Fruit fly (Drosophila melanogaster) Kc167 (cell line): ENCODE data around the gene e.

ENCODE experiments used
- Myc ChIP-seq: fragments of >200 bp; optimal IDR thresholded peaks from 2 replicates; lab custom pipeline; 2017; ENCODE audit warnings: missing external identifiers
- Sin3A ChIP-seq: fragments of >200 bp; optimal IDR thresholded peaks from 2 replicates; lab custom pipeline; 2018; ENCODE audit warnings: missing external identifiers
- h ChIP-seq: fragments of >200 bp; optimal IDR thresholded peaks from 3 replicates; lab custom pipeline; 2018; ENCODE audit warnings: missing external identifiers
- insv ChIP-seq: fragments of >200 bp; optimal IDR thresholded peaks from 3 replicates; lab custom pipeline; 2018; ENCODE audit warnings: missing external identifiers
- psq ChIP-seq: fragments of >200 bp; optimal IDR thresholded peaks from 2 replicates; lab custom pipeline; 2017; ENCODE audit warnings: missing external identifiers
- ttk ChIP-seq: sonication (Bioruptor generic); optimal IDR thresholded peaks from 2 replicates; lab custom pipeline; 2017; ENCODE audit warnings: missing external identifiers

Gene e

DNA sequence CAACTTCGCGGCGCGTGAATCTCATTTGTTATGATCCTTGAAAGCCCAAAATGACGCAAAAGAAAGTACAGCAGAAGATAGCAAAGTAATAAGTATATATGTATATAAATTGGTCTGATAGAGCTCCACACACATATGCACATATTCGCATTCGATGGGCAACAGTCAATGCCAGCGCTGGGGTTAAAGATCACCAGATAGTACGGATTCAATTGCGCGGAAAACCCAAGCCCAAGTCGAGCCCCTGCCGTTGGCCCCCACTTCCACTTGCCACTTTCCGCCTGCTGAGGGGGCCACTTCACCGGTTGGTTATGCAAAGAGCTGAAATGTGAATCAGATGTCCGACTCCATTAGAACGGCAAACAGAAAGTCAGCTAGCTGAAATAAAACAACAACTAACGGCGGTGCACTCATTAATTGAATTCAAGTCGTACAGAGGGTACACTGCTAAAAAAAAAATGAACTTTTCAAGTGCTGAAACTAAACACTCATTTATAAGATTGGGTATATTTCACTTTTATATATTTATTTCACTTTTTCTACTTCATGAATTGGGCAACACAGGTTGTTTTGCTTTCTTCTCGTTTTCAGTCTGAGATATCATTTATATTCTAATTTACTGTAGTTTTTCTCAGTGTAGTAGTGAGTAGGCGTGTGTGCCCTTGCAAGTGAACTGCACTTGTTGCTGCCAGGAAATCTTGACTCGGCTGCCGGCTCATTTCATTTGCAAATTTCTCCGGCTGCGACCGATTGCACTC, 41.6 kb downstream of the e start:
- TF ChIP-seq Sin3A (lab: Kevin White, UChicago) (no peak), ttk (lab: Kevin White, UChicago) (no peak), insv (lab: Kevin White, UChicago) (no peak), h (lab: Kevin White, UChicago) (no peak), Myc (lab: Kevin White, UChicago) (no peak), psq (lab: Kevin White, UChicago) (no peak)

DNA sequence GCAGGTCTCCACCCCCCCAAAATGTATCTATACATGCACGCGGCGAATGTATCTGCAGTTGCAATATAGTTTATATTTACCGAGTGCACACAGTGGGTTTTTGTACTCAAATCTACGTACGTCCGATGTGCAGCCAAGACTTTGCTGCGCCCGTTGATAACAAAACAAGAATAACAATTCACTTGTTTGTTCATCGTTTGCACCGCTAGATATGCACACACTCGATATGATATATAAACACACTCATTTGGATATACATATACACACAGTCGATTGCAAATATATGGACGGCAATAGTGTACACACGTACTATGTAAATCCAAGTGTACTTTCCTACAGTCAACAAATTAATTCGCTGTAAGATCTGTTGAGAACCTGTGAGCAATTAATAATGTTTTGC, 43.2 kb downstream of the e start:
- TF ChIP-seq insv (lab: Kevin White, UChicago), result no peak

DNA sequence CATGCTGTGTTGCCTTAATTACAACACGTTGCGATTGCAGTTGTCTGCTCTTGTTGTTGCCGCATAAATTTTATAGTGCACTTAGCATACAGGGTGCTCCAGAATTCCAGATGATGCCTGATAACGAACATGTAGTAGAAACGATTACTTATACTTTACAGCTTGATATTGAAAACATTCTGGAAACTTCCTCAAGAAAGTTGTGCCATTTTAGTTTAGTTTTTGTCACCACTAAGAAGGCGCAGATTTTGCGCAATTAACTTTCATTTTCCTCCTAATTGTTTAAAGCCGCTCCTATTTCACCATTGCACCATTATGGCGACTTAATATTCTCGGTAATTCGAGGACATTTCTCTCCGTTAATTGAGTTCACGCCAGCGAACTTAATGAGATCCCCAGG, 44.7 kb downstream of the e start:
- TF ChIP-seq Myc (lab: Kevin White, UChicago) (no peak), h (lab: Kevin White, UChicago) (no peak), insv (lab: Kevin White, UChicago) (no peak), psq (lab: Kevin White, UChicago) (no peak), ttk (lab: Kevin White, UChicago) (no peak), Sin3A (lab: Kevin White, UChicago) (no peak)

DNA sequence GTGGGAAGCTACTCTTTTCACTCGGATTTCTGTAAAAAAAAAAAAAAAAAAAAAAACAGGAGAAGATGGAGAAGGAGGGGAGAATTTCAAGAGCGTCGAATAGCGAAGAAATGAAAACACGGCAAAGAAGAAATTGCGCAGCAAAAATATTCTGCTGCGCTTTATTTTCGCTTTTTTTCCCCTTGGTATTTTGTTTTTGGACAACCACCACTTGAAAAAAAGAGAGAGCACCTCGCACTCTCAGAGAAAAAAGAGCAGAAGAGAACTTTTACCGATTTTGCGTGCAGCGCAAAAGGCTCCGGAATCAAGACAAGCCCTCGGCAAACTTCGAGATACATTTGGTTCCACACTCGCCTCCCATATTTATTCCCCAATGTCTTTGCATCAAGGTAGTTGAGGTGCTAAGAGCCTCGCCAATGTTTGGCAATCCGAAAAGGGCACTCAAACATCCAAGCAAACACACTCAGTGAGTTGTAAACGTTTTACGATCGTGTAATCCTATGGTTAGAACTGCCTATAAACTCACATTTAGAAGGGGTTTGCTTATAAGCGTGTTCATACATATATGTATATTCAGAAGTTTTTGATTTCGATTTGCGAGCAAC, 46.1 kb downstream of the e start:
- TF ChIP-seq Sin3A (lab: Kevin White, UChicago) (no peak), psq (lab: Kevin White, UChicago) (no peak), ttk (lab: Kevin White, UChicago) (no peak), Myc (lab: Kevin White, UChicago) (no peak), h (lab: Kevin White, UChicago) (no peak), insv (lab: Kevin White, UChicago) (no peak)

DNA sequence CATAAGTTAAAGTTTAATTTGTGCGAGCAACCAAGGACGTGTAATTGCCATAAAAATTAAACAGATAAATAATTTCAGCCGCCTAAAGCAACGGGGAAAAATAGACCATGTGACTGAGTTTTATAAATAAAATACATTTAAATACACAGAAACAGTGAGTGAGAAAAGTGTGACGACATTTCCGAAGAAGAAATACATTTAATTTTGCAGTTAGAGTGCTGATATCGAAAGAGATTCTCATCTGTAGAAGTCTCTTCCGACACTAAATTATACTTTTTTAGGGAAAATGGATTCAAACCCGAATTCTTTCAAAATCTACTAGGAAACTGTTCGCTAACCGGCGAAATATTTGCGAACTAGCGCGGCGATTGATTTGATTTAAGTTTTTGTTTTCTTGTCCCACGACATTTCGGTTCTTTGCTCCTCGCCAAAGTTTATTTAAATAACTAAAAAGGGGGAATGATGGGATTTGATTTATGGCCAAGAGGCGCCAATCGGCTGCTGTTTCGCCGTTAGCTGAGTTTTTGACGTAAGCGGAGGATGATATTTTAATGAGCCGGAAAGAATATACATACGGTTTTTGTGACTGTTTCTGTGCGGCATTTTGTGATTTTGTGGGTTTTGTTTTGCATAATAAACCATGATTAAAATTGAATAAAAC, 47.3 kb downstream of the e start:
- no peak for TF ChIP-seq insv (lab: Kevin White, UChicago)
- no peak for TF ChIP-seq psq (lab: Kevin White, UChicago)
- no peak for TF ChIP-seq Sin3A (lab: Kevin White, UChicago)
- TF ChIP-seq ttk (lab: Kevin White, UChicago), result no peak
- no peak for TF ChIP-seq h (lab: Kevin White, UChicago)
- TF ChIP-seq Myc (lab: Kevin White, UChicago), result no peak

DNA sequence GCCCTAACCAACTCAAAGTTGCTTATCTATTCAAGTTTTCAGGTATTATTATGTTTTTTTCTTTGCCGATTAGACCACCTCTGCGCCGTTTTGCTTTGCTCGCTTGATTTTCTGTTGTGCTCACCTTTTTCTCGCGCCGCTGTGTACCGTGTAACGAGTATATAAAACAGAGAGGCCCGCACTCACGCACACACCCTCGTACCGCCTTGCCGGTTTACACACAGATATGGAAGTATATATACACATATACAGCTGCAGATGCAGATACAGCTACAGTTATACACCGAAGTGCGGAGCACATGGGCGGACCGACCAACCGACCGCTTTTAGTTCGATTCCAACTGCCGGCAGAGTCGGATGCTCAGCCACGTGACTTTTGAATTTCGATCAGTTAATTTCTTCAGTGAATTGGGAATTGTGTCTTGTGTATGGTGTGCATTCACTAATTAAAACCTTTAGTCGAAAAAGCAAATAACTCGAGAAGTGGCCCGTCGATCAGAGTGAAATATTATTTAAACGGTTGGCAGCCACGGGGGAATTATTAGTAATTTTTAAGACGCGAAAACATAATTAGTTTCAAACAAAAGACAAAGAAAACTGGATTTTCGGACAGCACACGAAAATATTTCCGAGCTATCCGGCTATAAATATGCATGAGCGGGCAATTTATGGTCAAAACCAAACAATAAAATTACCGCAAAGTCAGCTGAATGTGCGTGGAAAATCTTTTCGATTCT, 48.3 kb downstream of the e start:
- TF ChIP-seq insv (lab: Kevin White, UChicago), result no peak
- TF ChIP-seq Myc (lab: Kevin White, UChicago), result no peak
- TF ChIP-seq psq (lab: Kevin White, UChicago), result no peak
- TF ChIP-seq h (lab: Kevin White, UChicago), result no peak
- TF ChIP-seq Sin3A (lab: Kevin White, UChicago), result no peak
- no peak for TF ChIP-seq ttk (lab: Kevin White, UChicago)

DNA sequence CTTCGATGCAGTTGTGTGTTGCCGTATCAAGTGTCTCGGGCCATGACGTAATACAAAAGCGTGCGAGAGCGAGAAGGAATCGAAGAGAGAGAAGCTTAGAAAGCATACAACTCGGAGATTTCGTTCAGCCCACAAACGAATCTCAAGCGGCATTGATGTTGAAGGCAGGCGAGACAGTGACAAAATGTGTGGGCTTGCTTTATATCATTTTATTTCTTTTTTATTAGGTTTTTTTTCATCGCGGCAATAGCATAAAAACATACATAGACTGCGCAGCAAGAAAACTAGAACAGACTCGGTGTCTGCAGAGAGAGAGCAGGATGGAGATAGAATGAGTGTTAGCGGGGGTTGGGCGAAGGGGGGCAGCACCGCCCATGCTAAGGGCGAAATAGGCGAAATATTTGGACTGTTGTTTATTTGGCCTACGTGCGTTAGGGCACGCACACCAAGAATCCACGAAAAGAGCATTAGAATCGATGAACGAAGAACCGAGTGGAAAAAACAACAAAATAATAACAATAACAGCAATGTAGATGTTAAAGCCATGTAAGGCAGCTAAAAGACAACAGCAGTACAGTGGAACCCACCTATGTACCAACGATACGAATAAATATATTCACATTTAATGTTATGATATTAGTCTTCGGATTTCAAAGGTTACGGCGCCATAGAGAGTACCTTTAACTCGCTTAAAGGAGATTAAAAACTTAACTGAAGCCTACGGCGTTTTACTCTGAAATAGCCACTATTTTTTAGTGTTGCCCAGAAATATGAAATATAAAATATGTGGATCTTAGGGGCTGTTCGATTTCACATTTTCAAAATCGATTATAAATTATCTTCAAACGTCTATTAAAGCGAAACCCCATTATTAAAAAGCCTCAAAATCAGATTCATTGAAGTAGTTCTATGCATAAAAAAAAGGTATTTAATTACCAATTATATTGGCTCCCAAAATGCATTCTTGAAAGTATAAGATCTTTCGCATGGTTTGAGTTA, 49.3 kb downstream of the e start:
- TF ChIP-seq Sin3A (lab: Kevin White, UChicago) (no peak), h (lab: Kevin White, UChicago) (no peak), ttk (lab: Kevin White, UChicago) (no peak), psq (lab: Kevin White, UChicago) (no peak), insv (lab: Kevin White, UChicago) (no peak), Myc (lab: Kevin White, UChicago) (no peak)

DNA sequence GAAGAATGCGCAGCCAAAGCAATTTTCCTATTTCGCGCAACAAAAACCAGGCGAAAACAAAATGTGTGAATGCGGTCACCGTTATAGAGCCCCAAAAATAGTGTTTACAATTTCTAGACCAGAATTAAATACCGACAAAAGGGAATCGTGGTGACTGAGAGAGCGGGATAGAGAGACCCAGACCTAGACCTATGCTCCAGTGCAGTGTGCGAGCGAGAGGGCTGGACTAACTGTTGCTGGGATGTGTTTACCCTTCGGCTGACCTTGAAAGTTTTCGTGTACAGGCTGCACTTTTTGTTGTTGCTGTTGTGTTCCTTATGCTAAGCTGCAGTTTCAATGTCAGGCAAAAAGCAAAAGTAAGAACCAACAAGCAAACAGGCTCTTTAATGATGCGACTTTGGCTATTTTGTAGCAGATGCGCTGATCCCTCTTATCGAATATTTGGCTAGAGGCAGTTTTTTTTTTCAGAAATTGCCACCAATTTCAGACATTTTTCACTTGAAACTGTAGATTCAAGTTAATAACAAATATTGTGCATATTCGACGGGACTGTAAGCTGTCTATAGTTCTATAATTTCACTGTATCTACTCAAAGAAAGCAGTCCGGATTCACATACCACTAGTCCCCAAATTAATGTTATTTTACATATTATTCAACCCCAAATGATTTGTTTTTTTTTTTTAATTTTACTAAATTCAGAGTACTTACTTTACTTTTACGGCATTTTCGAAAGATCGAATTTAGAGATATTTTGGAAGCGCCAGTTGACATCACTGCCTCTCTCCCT, 50.2 kb downstream of the e start:
- TF ChIP-seq Sin3A (lab: Kevin White, UChicago) (no peak), insv (lab: Kevin White, UChicago) (no peak), psq (lab: Kevin White, UChicago) (no peak), h (lab: Kevin White, UChicago) (no peak), Myc (lab: Kevin White, UChicago) (no peak), ttk (lab: Kevin White, UChicago) (no peak)

DNA sequence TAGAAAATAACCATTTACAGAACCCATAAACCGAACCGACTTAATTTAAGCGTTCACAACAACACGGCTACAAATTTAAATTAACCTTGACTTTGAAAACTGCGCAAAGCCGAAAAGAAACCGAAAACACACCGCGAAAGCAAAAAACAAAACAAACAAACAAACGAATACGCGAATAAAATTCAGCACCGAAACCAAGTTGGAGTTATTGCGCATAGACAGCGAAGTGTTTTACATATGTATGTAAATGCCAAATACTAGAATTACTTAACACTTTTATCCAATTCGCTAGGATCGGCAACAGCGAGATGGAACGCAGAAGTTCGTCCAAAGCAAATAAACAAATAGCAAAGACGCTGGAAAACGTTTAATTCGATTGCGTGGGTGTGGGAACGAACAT, 51.3 kb downstream of the e start:
- TF ChIP-seq psq (lab: Kevin White, UChicago) (no peak), Sin3A (lab: Kevin White, UChicago) (no peak), Myc (lab: Kevin White, UChicago) (no peak), insv (lab: Kevin White, UChicago) (no peak)
